Worm (Caenorhabditis elegans) whole organism, L4 larva: ENCODE data around the gene nep-16.

Source experiments
- F49E8.2 ChIP-seq: sonication (generic microtip); optimal IDR thresholded peaks from 2 replicates; lab custom pipeline; 2016; ENCODE audit warnings: missing compliant biosample characterization, mild to moderate bottlenecking, missing genetic modification characterization, borderline replicate concordance
- Y75B8A.6 ChIP-seq: fragments of 200-800 bp; sonication (Bioruptor generic); IDR thresholded peaks from 2 replicates; pipeline ENCODE4 v1.3.6; 2022; ENCODE audit warnings: missing genetic modification reagents, missing genetic modification characterization, missing compliant biosample characterization
- ama-1 ChIP-seq: fragments of 150-350 bp; optimal IDR thresholded peaks from 2 replicates; lab custom pipeline; 2014; ENCODE audit warnings: inconsistent platforms, mixed read lengths
- daf-16 ChIP-seq, 3 experiments: sonication (generic microtip); optimal IDR thresholded peaks; 2 replicates each; lab custom pipeline; 2016 to 2017; ENCODE audit warnings: missing genetic modification characterization in 3 of 3, missing genetic modification reagents in 3 of 3, mild to moderate bottlenecking in 2 of 3, missing compliant biosample characterization in 2 of 3, missing biosample characterization in 1 of 3, moderate library complexity in 1 of 3
- daf-19 ChIP-seq: fragments of 200-800 bp; sonication (Bioruptor generic); conservative IDR thresholded peaks from 2 replicates; pipeline ENCODE4 v1.3.6; 2022; ENCODE audit warnings: missing genetic modification characterization, missing compliant biosample characterization
- lin-15B ChIP-seq: fragments of 150-350 bp; sonication (generic microtip); optimal IDR thresholded peaks from 3 replicates; lab custom pipeline; 2014; ENCODE audit warnings: missing biosample characterization, missing genetic modification characterization
- mxl-3 ChIP-seq: fragments of 200-800 bp; sonication (Bioruptor generic); optimal IDR thresholded peaks from 2 replicates; lab custom pipeline; 2018; ENCODE audit warnings: mild to moderate bottlenecking, missing genetic modification characterization, missing compliant biosample characterization
- nhr-76 ChIP-seq: fragments of 150-350 bp; optimal IDR thresholded peaks from 2 replicates; lab custom pipeline; 2014; ENCODE audit warnings: missing biosample characterization, missing genetic modification characterization
- set-16 ChIP-seq: fragments of 200-800 bp; sonication (Bioruptor generic); IDR thresholded peaks from 2 replicates; pipeline ENCODE4 v1.3.6; 2022; ENCODE audit warnings: missing genetic modification reagents, missing genetic modification characterization, missing compliant biosample characterization
- zag-1 ChIP-seq: fragments of 150-350 bp; optimal IDR thresholded peaks from 2 replicates; lab custom pipeline; 2014; ENCODE audit warnings: missing biosample characterization, missing genetic modification characterization

- TF ChIP-seq mxl-3 (no peak), zag-1 (tag; lab: Kevin White, UChicago) (no peak), daf-16 (GFP tag; optimal IDR thresholded peaks at IDR 0.05; lab: Kevin White, UChicago) (no peak), daf-16 (tag; optimal IDR thresholded peaks at IDR 0.05; lab: Kevin White, UChicago) (no peak), nhr-76 (no peak), ama-1 (lab: Kevin White, UChicago) (no peak), set-16 (GFP tag; lab: Robert Waterston, UW) (no peak), Y75B8A.6 (GFP tag; lab: Robert Waterston, UW) (no peak), daf-19 (GFP tag; lab: Robert Waterston, UW) (no peak), lin-15B (tag; lab: Kevin White, UChicago) (no peak), F49E8.2 (tag; lab: Kevin White, UChicago) (no peak)
Measured at ce11 chrIV:7620450-7620849, 21.2 kb downstream of the nep-16 start.
